Fruit fly (Drosophila melanogaster): ENCODE measurements around the gene dac.

dm6 chr2L:16493999-16494741 lies 8.4 kb upstream of the dac start:
- TF ChIP-seq ttk (optimal IDR thresholded peaks at IDR 0.05) (no peak), h (optimal IDR thresholded peaks at IDR 0.05) (no peak), Sin3A (optimal IDR thresholded peaks at IDR 0.05) (no peak)

Data from Kc167 (cell line).